Fruit fly (Drosophila melanogaster): ENCODE data around the gene CG33080.

The CG33080 gene

dm6 chrX:5724151-5724699, 6.6 kb upstream of the CG33080 start:
- TF ChIP-seq crol (GFP tag; IDR thresholded peaks at IDR 0.05) = peak; percentile 67
- 0 out of 4 replicates have a peak, but pooled peaks have one; percentile 18 for TF ChIP-seq chinmo (GFP tag; IDR thresholded peaks at IDR 0.05; ENCODE audit: partially characterized antibody)
- peak; percentile 66 for TF ChIP-seq nom (GFP tag; optimal IDR thresholded peaks at IDR 0.05)
- no peak for TF ChIP-seq CG3163 (GFP tag; optimal IDR thresholded peaks at IDR 0.05)
- peak; percentile 2 for TF ChIP-seq Blimp-1 (GFP tag; optimal IDR thresholded peaks at IDR 0.05)
- TF ChIP-seq exex (tag; optimal IDR thresholded peaks at IDR 0.05) = no peak

- TF ChIP-seq CTCF (GFP tag; optimal IDR thresholded peaks at IDR 0.05) = no peak
- no peak for TF ChIP-seq inv (GFP tag; IDR thresholded peaks at IDR 0.05; ENCODE audit: partially characterized antibody)
- TF ChIP-seq esg (GFP tag; conservative IDR thresholded peaks at IDR 0.05) = no peak
- no peak for TF ChIP-seq wor (GFP tag; IDR thresholded peaks at IDR 0.05)
- TF ChIP-seq CG10209 (GFP tag; optimal IDR thresholded peaks at IDR 0.05) = no peak
Observed at dm6 chrX:5723577-5723976, 6.0 kb upstream of the CG33080 start.

- TF ChIP-seq CG3281 (GFP tag; optimal IDR thresholded peaks at IDR 0.05) (peak; percentile 81), CG7372 (GFP tag; IDR thresholded peaks at IDR 0.05) (peak; percentile 74), CG11085 (GFP tag; IDR thresholded peaks at IDR 0.05) (peak; percentile 52), CG14710 (tag; optimal IDR thresholded peaks at IDR 0.05) (no peak), CG32767 (GFP tag; IDR thresholded peaks at IDR 0.05) (0 out of 2 replicates have a peak, but pooled peaks have one; percentile 17), zen2 (GFP tag; IDR thresholded peaks at IDR 0.05; ENCODE audit: partially characterized antibody) (no peak), Lpt (GFP tag; optimal IDR thresholded peaks at IDR 0.05) (no peak), Oli (tag; optimal IDR thresholded peaks at IDR 0.05) (peak; percentile 59), tap (tag; optimal IDR thresholded peaks at IDR 0.05) (peak; percentile 23), corto (GFP tag; optimal IDR thresholded peaks at IDR 0.05) (peak; percentile 43), pum (GFP tag; optimal IDR thresholded peaks at IDR 0.05) (no peak), BEAF-32 (GFP tag; optimal IDR thresholded peaks at IDR 0.05) (no peak), CG10366 (GFP tag; IDR thresholded peaks at IDR 0.05) (peak; percentile 66), NFAT (GFP tag; IDR thresholded peaks at IDR 0.05) (peak; percentile 61; the same call in 1 of the 2 replicates), CG13287 (GFP tag; IDR thresholded peaks at IDR 0.05; ENCODE audit: partially characterized antibody) (no peak), br (optimal IDR thresholded peaks at IDR 0.05) (no peak), CG2712 (tag; optimal IDR thresholded peaks at IDR 0.05) (peak; percentile 56), jing (GFP tag; optimal IDR thresholded peaks at IDR 0.05) (no peak), h (optimal IDR thresholded peaks at IDR 0.05) (no peak), Sry-δ (GFP tag; optimal IDR thresholded peaks at IDR 0.05) (no peak), Jarid2 (GFP tag; optimal IDR thresholded peaks at IDR 0.05) (no peak), schlank (tag; optimal IDR thresholded peaks at IDR 0.05) (peak; percentile 30), seq (GFP tag; IDR thresholded peaks at IDR 0.05) (peak; percentile 46; the same call in 1 of the 2 replicates), Tbp (GFP tag; optimal IDR thresholded peaks at IDR 0.05) (no peak), Ets65A (GFP tag) (no peak), CG17829 (tag; optimal IDR thresholded peaks at IDR 0.05) (peak; percentile 5), toy (GFP tag; IDR thresholded peaks at IDR 0.05) (0 out of 2 replicates have a peak, but pooled peaks have one; percentile 10), CG6683 (GFP tag; optimal IDR thresholded peaks at IDR 0.05) (peak; percentile 44), CG16779 (GFP tag; IDR thresholded peaks at IDR 0.05) (no peak), Gsc (GFP tag; IDR thresholded peaks at IDR 0.05) (no peak), prd (optimal IDR thresholded peaks at IDR 0.05) (no peak), prd (GFP tag; IDR thresholded peaks at IDR 0.05) (peak; percentile 71; the same call in 2 of the 3 replicates), CG31441 (GFP tag; IDR thresholded peaks at IDR 0.05) (0 out of 2 replicates have a peak, but pooled peaks have one; percentile 35), CG13894 (tag; optimal IDR thresholded peaks at IDR 0.05) (peak; percentile 85), CG12942 (GFP tag; optimal IDR thresholded peaks at IDR 0.05) (no peak), CG6765 (GFP tag; optimal IDR thresholded peaks at IDR 0.05) (peak; percentile 2), CG1602 (GFP tag; optimal IDR thresholded peaks at IDR 0.05) (no peak)
Observed at dm6 chrX:5718476-5719012, 966 bp upstream of the CG33080 start.

Data from whole organism, embryonic.